Fruit fly (Drosophila melanogaster) whole organism, embryonic: ENCODE data around the gene CG3408.
A peak's percentile ranks its signal among the peaks of the same experiment; 100 is the strongest.

Source experiments
- BEAF-32 ChIP-seq: fragments of 200-800 bp; sonication (Bioruptor generic); optimal IDR thresholded peaks from 3 replicates; lab custom pipeline; 2017; ENCODE audit warnings: missing biosample characterization, missing genetic modification characterization, mild to moderate bottlenecking, moderate library complexity, missing genetic modification reagents
- CG10366 ChIP-seq: fragments of 200-800 bp; sonication (Bioruptor generic); IDR thresholded peaks from 2 replicates; pipeline ENCODE4 v1.3.6; 2022; ENCODE audit warnings: missing biosample characterization, missing genetic modification characterization
- CG11093 ChIP-seq: fragments of 200-800 bp; sonication (Bioruptor generic); IDR thresholded peaks from 3 replicates; pipeline ENCODE4 v1.3.6; 2022; ENCODE audit warnings: missing biosample characterization, missing genetic modification characterization
- CG12071 ChIP-seq: fragments of 200-800 bp; sonication (Bioruptor generic); optimal IDR thresholded peaks from 3 replicates; lab custom pipeline; 2018; ENCODE audit warnings: missing biosample characterization, mild to moderate bottlenecking, missing genetic modification characterization
- CG12219 ChIP-seq: fragments of 200-800 bp; sonication (Bioruptor generic); optimal IDR thresholded peaks from 3 replicates; lab custom pipeline; 2018; ENCODE audit warnings: missing biosample characterization, mild to moderate bottlenecking, missing genetic modification characterization
- CG13287 ChIP-seq: fragments of 200-800 bp; sonication (Bioruptor generic); IDR thresholded peaks from 2 replicates; pipeline ENCODE4 v1.3.6; 2022; ENCODE audit warnings: missing biosample characterization, missing genetic modification characterization; ENCODE audit not compliant: partially characterized antibody
- CG13296 ChIP-seq: fragments of 200-800 bp; sonication (Bioruptor generic); optimal IDR thresholded peaks from 3 replicates; lab custom pipeline; 2018; ENCODE audit warnings: missing biosample characterization, mild to moderate bottlenecking, missing genetic modification characterization
- CG13775 ChIP-seq: fragments of 200-800 bp; sonication (Bioruptor generic); optimal IDR thresholded peaks from 3 replicates; lab custom pipeline; 2017; ENCODE audit warnings: missing biosample characterization, mild to moderate bottlenecking, missing genetic modification characterization
- CG18262 ChIP-seq: fragments of 200-800 bp; optimal IDR thresholded peaks from 3 replicates; lab custom pipeline; 2019; ENCODE audit warnings: missing biosample characterization, mild to moderate bottlenecking, missing genetic modification characterization, moderate library complexity
- CG18764 ChIP-seq: fragments of 200-800 bp; sonication (Bioruptor generic); optimal IDR thresholded peaks from 3 replicates; lab custom pipeline; 2016; ENCODE audit warnings: missing biosample characterization, missing genetic modification characterization
- CG2678 ChIP-seq: fragments of 200-800 bp; sonication (Bioruptor generic); optimal IDR thresholded peaks from 3 replicates; lab custom pipeline; 2019; ENCODE audit warnings: missing biosample characterization, mild to moderate bottlenecking, missing genetic modification characterization, moderate library complexity
- CG2875 ChIP-seq: fragments of 200-800 bp; sonication (Bioruptor generic); optimal IDR thresholded peaks from 2 replicates; lab custom pipeline; 2017; ENCODE audit warnings: missing biosample characterization, mild to moderate bottlenecking, missing genetic modification characterization, missing genetic modification reagents
- CG30403 ChIP-seq: fragments of 200-800 bp; sonication (Bioruptor generic); optimal IDR thresholded peaks from 3 replicates; lab custom pipeline; 2016; ENCODE audit warnings: missing biosample characterization, missing genetic modification characterization
- CG7745 ChIP-seq: fragments of 200-800 bp; sonication (Bioruptor generic); optimal IDR thresholded peaks from 2 replicates; lab custom pipeline; 2018; ENCODE audit warnings: missing biosample characterization, mild to moderate bottlenecking, missing genetic modification characterization, moderate library complexity
- CG7839 ChIP-seq: fragments of 200-800 bp; sonication (Bioruptor generic); optimal IDR thresholded peaks from 3 replicates; lab custom pipeline; 2018; ENCODE audit warnings: missing biosample characterization, mild to moderate bottlenecking, missing genetic modification characterization, moderate library complexity
- CG8765 ChIP-seq: fragments of 200-800 bp; sonication (Bioruptor generic); IDR thresholded peaks from 2 replicates; pipeline ENCODE4 v1.3.6; 2022; ENCODE audit warnings: missing biosample characterization, missing genetic modification characterization
- CG9876 ChIP-seq: fragments of 200-800 bp; sonication (Bioruptor generic); optimal IDR thresholded peaks from 2 replicates; lab custom pipeline; 2016; ENCODE audit warnings: missing biosample characterization, missing genetic modification characterization
- CG9932 ChIP-seq: fragments of 200-800 bp; sonication (Bioruptor generic); IDR thresholded peaks from 2 replicates; pipeline ENCODE4 v1.3.6; 2022; ENCODE audit warnings: missing biosample characterization, missing genetic modification characterization
- Dek ChIP-seq: fragments of 200-800 bp; sonication (Bioruptor generic); optimal IDR thresholded peaks from 3 replicates; lab custom pipeline; 2019; ENCODE audit warnings: missing biosample characterization, mild to moderate bottlenecking, missing genetic modification characterization, moderate library complexity
- Dfd ChIP-seq, 2 experiments: fragments of >200 bp; optimal IDR thresholded peaks; 2 replicates each; lab custom pipeline; 2017; ENCODE audit warnings: missing biosample characterization in 2 of 2, missing genetic modification characterization in 2 of 2
- Drgx ChIP-seq: fragments of 200-800 bp; sonication (Bioruptor generic); IDR thresholded peaks from 2 replicates; pipeline ENCODE4 v1.3.6; 2022; ENCODE audit warnings: missing biosample characterization, missing genetic modification characterization
- Fer2 ChIP-seq: fragments of 200-800 bp; sonication (Bioruptor generic); optimal IDR thresholded peaks from 2 replicates; lab custom pipeline; 2018; ENCODE audit warnings: missing biosample characterization, mild to moderate bottlenecking, missing genetic modification characterization, moderate library complexity
- HLH3B ChIP-seq: fragments of 200-800 bp; sonication (Bioruptor generic); IDR thresholded peaks from 2 replicates; pipeline ENCODE4 v1.3.6; 2022; ENCODE audit warnings: missing biosample characterization, missing genetic modification characterization
- HmgD ChIP-seq: fragments of 200-800 bp; sonication (Bioruptor generic); optimal IDR thresholded peaks from 3 replicates; lab custom pipeline; 2016; ENCODE audit warnings: missing biosample characterization, missing genetic modification characterization
- Hr39 ChIP-seq: fragments of >200 bp; optimal IDR thresholded peaks from 2 replicates; lab custom pipeline; 2017
- Jarid2 ChIP-seq: fragments of 200-800 bp; sonication (Bioruptor generic); optimal IDR thresholded peaks from 3 replicates; lab custom pipeline; 2017; ENCODE audit warnings: mild to moderate bottlenecking, missing biosample characterization, missing genetic modification reagents, missing genetic modification characterization
- MTF-1 ChIP-seq: fragments of 200-800 bp; sonication (Bioruptor generic); optimal IDR thresholded peaks from 2 replicates; lab custom pipeline; 2018; ENCODE audit warnings: missing biosample characterization, mild to moderate bottlenecking, missing genetic modification characterization, borderline replicate concordance
- Max ChIP-seq: fragments of 200-800 bp; sonication (Bioruptor generic); optimal IDR thresholded peaks from 2 replicates; lab custom pipeline; 2016; ENCODE audit warnings: missing biosample characterization, mild to moderate bottlenecking, missing genetic modification characterization
- Mrtf ChIP-seq: fragments of 200-800 bp; sonication (Bioruptor generic); IDR thresholded peaks from 3 replicates; pipeline ENCODE4 v1.3.6; 2022; ENCODE audit warnings: missing biosample characterization, missing genetic modification characterization
- Poxn ChIP-seq: fragments of 200-800 bp; sonication (Bioruptor generic); IDR thresholded peaks from 2 replicates; pipeline ENCODE4 v1.3.6; 2022; ENCODE audit warnings: missing biosample characterization, missing genetic modification characterization
- Six4 ChIP-seq: fragments of 200-800 bp; sonication (Bioruptor generic); optimal IDR thresholded peaks from 2 replicates; lab custom pipeline; 2016; ENCODE audit warnings: missing biosample characterization, missing genetic modification characterization
- Stat92E ChIP-seq, 3 experiments: fragments of >200 bp in 2 of 3; fragments of 200-800 bp in 1 of 3; sonication (Bioruptor generic) in 1 of 3; optimal IDR thresholded peaks; 2 replicates each; lab custom pipeline; 2017 to 2019; ENCODE audit warnings: missing biosample characterization in 3 of 3, missing genetic modification characterization in 3 of 3, mild to moderate bottlenecking in 1 of 3, moderate library complexity in 1 of 3
- ab ChIP-seq: fragments of 200-800 bp; sonication (Bioruptor generic); optimal IDR thresholded peaks from 2 replicates; lab custom pipeline; 2016; ENCODE audit warnings: missing biosample characterization, missing genetic modification characterization
- ase ChIP-seq: fragments of 200-800 bp; sonication (Bioruptor generic); IDR thresholded peaks from 3 replicates; pipeline ENCODE4 v1.3.6; 2022; ENCODE audit warnings: missing biosample characterization, missing genetic modification characterization
- chif ChIP-seq, 2 experiments: fragments of 200-800 bp; sonication (Bioruptor generic); optimal IDR thresholded peaks; 3 replicates each; lab custom pipeline; 2016; ENCODE audit warnings: missing biosample characterization in 2 of 2, missing genetic modification characterization in 2 of 2
- dan ChIP-seq: fragments of 200-800 bp; sonication (Bioruptor generic); IDR thresholded peaks from 2 replicates; pipeline ENCODE4 v1.3.6; 2022; ENCODE audit warnings: missing biosample characterization, missing genetic modification characterization
- hkb ChIP-seq, 2 experiments: fragments of 200-800 bp in 1 of 2; fragments of >200 bp in 1 of 2; sonication (Bioruptor generic) in 1 of 2; IDR thresholded peaks in 1 of 2; optimal IDR thresholded peaks in 1 of 2; 2 replicates each; pipeline versions ENCODE4 v1.3.6 to Lab custom; 2017 to 2022; ENCODE audit warnings: missing biosample characterization in 1 of 2, missing genetic modification characterization in 1 of 2
- hth ChIP-seq: fragments of >200 bp; optimal IDR thresholded peaks from 2 replicates; lab custom pipeline; 2017; ENCODE audit warnings: inconsistent platforms
- kah ChIP-seq: fragments of 200-800 bp; sonication (Bioruptor generic); optimal IDR thresholded peaks from 2 replicates; lab custom pipeline; 2018; ENCODE audit warnings: missing biosample characterization, mild to moderate bottlenecking, missing genetic modification characterization
- lab ChIP-seq: fragments of 200-800 bp; sonication (Bioruptor generic); optimal IDR thresholded peaks from 3 replicates; lab custom pipeline; 2017; ENCODE audit warnings: missing biosample characterization, missing genetic modification characterization, mild to moderate bottlenecking, moderate library complexity, missing genetic modification reagents
- mirr ChIP-seq: fragments of 200-800 bp; sonication (Bioruptor generic); optimal IDR thresholded peaks from 3 replicates; lab custom pipeline; 2018; ENCODE audit warnings: missing biosample characterization, mild to moderate bottlenecking, missing genetic modification characterization
- oc ChIP-seq: fragments of 200-800 bp; sonication (Bioruptor generic); optimal IDR thresholded peaks from 2 replicates; lab custom pipeline; 2018; ENCODE audit warnings: missing biosample characterization, mild to moderate bottlenecking, missing genetic modification characterization, moderate library complexity
- pho ChIP-seq: fragments of 200-800 bp; sonication (Bioruptor generic); optimal IDR thresholded peaks from 2 replicates; lab custom pipeline; 2016; ENCODE audit warnings: missing biosample characterization, missing genetic modification characterization
- phol ChIP-seq: fragments of 200-800 bp; sonication (Bioruptor generic); optimal IDR thresholded peaks from 3 replicates; lab custom pipeline; 2018; ENCODE audit warnings: missing biosample characterization, mild to moderate bottlenecking, missing genetic modification characterization, moderate library complexity
- prd ChIP-seq, 3 experiments: fragments of >200 bp in 2 of 3; fragments of 200-800 bp in 1 of 3; sonication (Bioruptor generic) in 1 of 3; optimal IDR thresholded peaks in 2 of 3; IDR thresholded peaks in 1 of 3; 2 replicates in 2 of 3; 3 replicates in 1 of 3; pipeline versions ENCODE4 v1.3.6 to Lab custom; 2017 to 2022; ENCODE audit warnings: missing biosample characterization in 1 of 3, missing genetic modification characterization in 1 of 3
- pros ChIP-seq: fragments of 200-800 bp; sonication (Bioruptor generic); optimal IDR thresholded peaks from 3 replicates; lab custom pipeline; 2019; ENCODE audit warnings: missing biosample characterization, mild to moderate bottlenecking, missing genetic modification characterization, moderate library complexity
- sens ChIP-seq: fragments of 200-800 bp; sonication (Bioruptor generic); peaks from one replicate; lab custom pipeline; 2016; ENCODE audit warnings: missing biosample characterization, missing genetic modification characterization
- tin ChIP-seq: fragments of 200-800 bp; sonication (Bioruptor generic); optimal IDR thresholded peaks from 3 replicates; lab custom pipeline; 2016; ENCODE audit warnings: missing biosample characterization, missing genetic modification characterization
- vvl ChIP-seq: fragments of 200-800 bp; sonication (Bioruptor generic); IDR thresholded peaks from 2 replicates; pipeline ENCODE4 v1.3.6; 2022; ENCODE audit warnings: missing biosample characterization, missing genetic modification characterization

CG3408 gene

DNA sequence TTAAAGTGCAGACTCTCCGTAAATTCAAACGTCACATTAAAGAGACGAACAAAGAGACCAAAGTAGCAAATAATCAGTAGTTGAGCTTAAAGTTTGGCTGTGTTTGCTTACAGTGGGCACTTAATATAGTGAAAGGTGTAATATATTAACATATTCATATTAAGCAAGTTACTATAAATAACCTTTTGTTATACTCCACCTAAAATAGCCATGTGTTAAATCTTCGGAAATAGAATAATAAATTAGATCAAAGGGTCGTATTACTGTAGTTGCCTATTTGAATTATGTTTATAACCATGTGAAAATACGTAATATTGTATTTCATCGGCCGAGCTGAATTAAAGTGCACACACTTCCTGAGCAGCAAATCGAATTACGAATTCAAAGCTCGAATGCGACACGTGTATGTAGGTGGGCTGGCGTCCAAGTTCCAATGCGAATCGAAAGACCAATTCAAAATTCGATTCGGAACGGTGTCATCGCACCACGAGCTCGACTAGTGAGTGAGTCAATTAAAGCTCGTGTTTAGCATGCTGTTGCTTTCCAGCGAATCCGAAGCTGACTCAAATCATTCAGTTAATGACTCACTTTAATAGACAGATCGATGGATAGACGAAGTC, 42.9 kb upstream of the CG3408 start (continued):
- no peak for TF ChIP-seq BEAF-32 (GFP tag; lab: Kevin White, UChicago)
- peak; percentile 49 for TF ChIP-seq CG2678 (tag; lab: Kevin White, UChicago)
- no peak for TF ChIP-seq pros
- TF ChIP-seq CG2875 (GFP tag; lab: Kevin White, UChicago) = no peak
- no peak for TF ChIP-seq Dek
- TF ChIP-seq vvl (GFP tag; lab: Robert Waterston, UW) = peak; percentile 29; the same call in 1 of the 2 replicates
- no peak for TF ChIP-seq pho (GFP tag; lab: Kevin White, UChicago)
- TF ChIP-seq Hr39 = no peak
- TF ChIP-seq CG12219 (GFP tag; lab: Kevin White, UChicago) = peak; percentile 7
- no peak for TF ChIP-seq dan
- TF ChIP-seq CG7839 (tag; lab: Kevin White, UChicago) = peak; percentile 50
- TF ChIP-seq ase = no peak
- TF ChIP-seq CG7745 (tag; lab: Kevin White, UChicago) = no peak
- TF ChIP-seq CG18764 (GFP tag; lab: Kevin White, UChicago) = no peak
- TF ChIP-seq Mrtf (GFP tag; lab: Robert Waterston, UW) = peak; percentile 47; the same call in 1 of the 3 replicates
- TF ChIP-seq HmgD (GFP tag; lab: Kevin White, UChicago) = no peak
- no peak for TF ChIP-seq CG30403 (GFP tag; lab: Kevin White, UChicago)
- TF ChIP-seq MTF-1 (GFP tag; lab: Kevin White, UChicago) = no peak
- no peak for TF ChIP-seq Stat92E (GFP tag; optimal IDR thresholded peaks at IDR 0.05; lab: Kevin White, UChicago)
- TF ChIP-seq oc (tag; lab: Kevin White, UChicago) = no peak
- TF ChIP-seq CG12071 (GFP tag; lab: Kevin White, UChicago) = no peak
- no peak for TF ChIP-seq Jarid2 (GFP tag; lab: Kevin White, UChicago)
- TF ChIP-seq CG9932 (GFP tag; lab: Robert Waterston, UW) = no peak
- TF ChIP-seq hkb (optimal IDR thresholded peaks at IDR 0.05; lab: Kevin White, UChicago) = no peak
- TF ChIP-seq hkb (GFP tag; IDR thresholded peaks at IDR 0.05; lab: Robert Waterston, UW) = peak; percentile 37
- TF ChIP-seq sens = peak; percentile 69
- no peak for TF ChIP-seq mirr (GFP tag; lab: Kevin White, UChicago)
- no peak for TF ChIP-seq Six4 (GFP tag; lab: Kevin White, UChicago)
- no peak for TF ChIP-seq CG9876 (GFP tag; lab: Kevin White, UChicago)
- no peak for TF ChIP-seq Poxn (GFP tag; lab: Robert Waterston, UW)
- no peak for TF ChIP-seq CG13775 (GFP tag; lab: Kevin White, UChicago)
- peak; percentile 0 for TF ChIP-seq phol (tag; lab: Kevin White, UChicago)
- no peak for TF ChIP-seq Max (GFP tag; lab: Kevin White, UChicago)
- TF ChIP-seq CG13296 (GFP tag; lab: Kevin White, UChicago) = no peak
- no peak for TF ChIP-seq prd (optimal IDR thresholded peaks at IDR 0.05; lab: Kevin White, UChicago)
- peak; percentile 38; the same call in 1 of the 3 replicates for TF ChIP-seq prd (GFP tag; IDR thresholded peaks at IDR 0.05; lab: Robert Waterston, UW)
- TF ChIP-seq ab (GFP tag; lab: Kevin White, UChicago) = no peak
- TF ChIP-seq CG13287 = no peak
- no peak for TF ChIP-seq Fer2 (tag; lab: Kevin White, UChicago)
- 0 out of 2 replicates have a peak, but pooled peaks have one; percentile 25 for TF ChIP-seq CG10366 (GFP tag; lab: Robert Waterston, UW)
- peak; percentile 35; the same call in 1 of the 2 replicates for TF ChIP-seq HLH3B (GFP tag; lab: Robert Waterston, UW)
- TF ChIP-seq CG8765 (GFP tag; lab: Robert Waterston, UW) = no peak
- TF ChIP-seq tin = no peak
- no peak for TF ChIP-seq Drgx (GFP tag; lab: Robert Waterston, UW)
- TF ChIP-seq kah (GFP tag; lab: Kevin White, UChicago) = no peak
- no peak for TF ChIP-seq hth (lab: Kevin White, UChicago)
- TF ChIP-seq lab (GFP tag; lab: Kevin White, UChicago) = peak; percentile 37
- peak; percentile 3 for TF ChIP-seq CG18262
- no peak for TF ChIP-seq CG11093 (GFP tag; lab: Robert Waterston, UW)
- TF ChIP-seq chif (GFP tag; optimal IDR thresholded peaks at IDR 0.05; lab: Kevin White, UChicago) = no peak
- TF ChIP-seq Dfd (GFP tag; optimal IDR thresholded peaks at IDR 0.05; lab: Kevin White, UChicago) = no peak
